Worm (Caenorhabditis elegans) whole organism, L2 larva: ENCODE measurements around the gene snpc-1.3.

Experiments used
- C34F6.9 ChIP-seq: fragments of 150-350 bp; optimal IDR thresholded peaks from 2 replicates; lab custom pipeline; 2014; ENCODE audit warnings: missing biosample characterization, missing genetic modification characterization
- F13H6.1 ChIP-seq: sonication (generic microtip); optimal IDR thresholded peaks from 2 replicates; lab custom pipeline; 2016; ENCODE audit warnings: missing genetic modification characterization, missing compliant biosample characterization
- R02D3.7 ChIP-seq: fragments of 150-350 bp; optimal IDR thresholded peaks from 2 replicates; lab custom pipeline; 2014; ENCODE audit warnings: missing biosample characterization, missing genetic modification characterization
- Y55F3AM.14 ChIP-seq: fragments of 200-800 bp; sonication (Bioruptor generic); optimal IDR thresholded peaks from 2 replicates; lab custom pipeline; 2018; ENCODE audit warnings: mild to moderate bottlenecking, missing genetic modification characterization, missing compliant biosample characterization
- ZK546.5 ChIP-seq: sonication (generic microtip); optimal IDR thresholded peaks from 2 replicates; lab custom pipeline; 2017; ENCODE audit warnings: missing biosample characterization, missing genetic modification characterization
- aly-2 ChIP-seq: fragments of 150-350 bp; optimal IDR thresholded peaks from 2 replicates; lab custom pipeline; 2014; ENCODE audit warnings: missing biosample characterization, missing genetic modification characterization
- blmp-1 ChIP-seq: sonication (generic microtip); optimal IDR thresholded peaks from 2 replicates; lab custom pipeline; 2017; ENCODE audit warnings: missing genetic modification characterization, mild to moderate bottlenecking, missing compliant biosample characterization, antibody characterized with exemption, moderate library complexity; ENCODE audit not compliant: insufficient read depth
- dmd-4 ChIP-seq: sonication (generic microtip); optimal IDR thresholded peaks from 2 replicates; lab custom pipeline; 2017; ENCODE audit warnings: missing biosample characterization, missing genetic modification characterization
- egl-27 ChIP-seq: sonication (generic microtip); optimal IDR thresholded peaks from 3 replicates; lab custom pipeline; 2017; ENCODE audit warnings: missing biosample characterization, missing genetic modification reagents, missing genetic modification characterization
- elt-3 ChIP-seq: sonication (generic microtip); optimal IDR thresholded peaks from 2 replicates; lab custom pipeline; 2017; ENCODE audit warnings: missing biosample characterization, missing genetic modification characterization
- fos-1 ChIP-seq: fragments of 150-350 bp; optimal IDR thresholded peaks from 2 replicates; lab custom pipeline; 2014; ENCODE audit warnings: missing biosample characterization, missing genetic modification characterization
- gmeb-1 ChIP-seq: fragments of 150-350 bp; optimal IDR thresholded peaks from 2 replicates; lab custom pipeline; 2014; ENCODE audit warnings: missing biosample characterization, missing genetic modification characterization
- lin-11 ChIP-seq: fragments of 150-350 bp; sonication (generic microtip); optimal IDR thresholded peaks from 2 replicates; lab custom pipeline; 2014; ENCODE audit warnings: missing biosample characterization, missing genetic modification characterization, inconsistent platforms, mixed read lengths
- lin-13 ChIP-seq: fragments of 150-350 bp; optimal IDR thresholded peaks from 2 replicates; lab custom pipeline; 2014; ENCODE audit warnings: missing biosample characterization, missing genetic modification reagents, missing genetic modification characterization
- lsy-2 ChIP-seq, 2 experiments: fragments of 150-350 bp in 1 of 2; sonication (generic microtip) in 1 of 2; optimal IDR thresholded peaks; 2 replicates each; lab custom pipeline; 2014 to 2017; ENCODE audit warnings: missing biosample characterization in 2 of 2, missing genetic modification characterization in 2 of 2
- mab-5 ChIP-seq: fragments of 150-350 bp; optimal IDR thresholded peaks from 2 replicates; lab custom pipeline; 2014; ENCODE audit warnings: missing biosample characterization, missing genetic modification characterization
- mbf-1 ChIP-seq: sonication (generic microtip); optimal IDR thresholded peaks from 2 replicates; lab custom pipeline; 2017; ENCODE audit warnings: missing biosample characterization, missing genetic modification characterization
- nhr-11 ChIP-seq: fragments of 150-350 bp; optimal IDR thresholded peaks from 2 replicates; lab custom pipeline; 2014; ENCODE audit warnings: missing biosample characterization, missing genetic modification characterization
- nhr-12 ChIP-seq: fragments of 150-350 bp; optimal IDR thresholded peaks from 2 replicates; lab custom pipeline; 2014; ENCODE audit warnings: missing biosample characterization, missing genetic modification characterization
- nhr-129 ChIP-seq: fragments of 150-350 bp; optimal IDR thresholded peaks from 2 replicates; lab custom pipeline; 2014; ENCODE audit warnings: missing biosample characterization, missing genetic modification characterization
- nhr-21 ChIP-seq: fragments of 150-350 bp; optimal IDR thresholded peaks from 2 replicates; lab custom pipeline; 2014; ENCODE audit warnings: missing biosample characterization, missing genetic modification characterization
- nhr-23 ChIP-seq: fragments of 150-350 bp; optimal IDR thresholded peaks from 2 replicates; lab custom pipeline; 2014; ENCODE audit warnings: missing biosample characterization, missing genetic modification reagents, missing genetic modification characterization
- nhr-237 ChIP-seq: fragments of 150-350 bp; optimal IDR thresholded peaks from 2 replicates; lab custom pipeline; 2014; ENCODE audit warnings: missing biosample characterization, missing genetic modification characterization
- nhr-25 ChIP-seq: fragments of 150-350 bp; sonication (generic microtip); optimal IDR thresholded peaks from 3 replicates; lab custom pipeline; 2014; ENCODE audit warnings: missing biosample characterization, missing genetic modification characterization
- nhr-6 ChIP-seq: fragments of 150-350 bp; optimal IDR thresholded peaks from 2 replicates; lab custom pipeline; 2014; ENCODE audit warnings: missing biosample characterization, missing genetic modification characterization
- nhr-77 ChIP-seq: fragments of 150-350 bp; optimal IDR thresholded peaks from 2 replicates; lab custom pipeline; 2014; ENCODE audit warnings: missing biosample characterization, missing genetic modification characterization
- peb-1 ChIP-seq: fragments of 150-350 bp; optimal IDR thresholded peaks from 2 replicates; lab custom pipeline; 2014; ENCODE audit warnings: missing biosample characterization, missing genetic modification characterization
- sem-4 ChIP-seq: fragments of 150-350 bp; optimal IDR thresholded peaks from 2 replicates; lab custom pipeline; 2014; ENCODE audit warnings: missing biosample characterization, missing genetic modification reagents, missing genetic modification characterization
- skn-1 ChIP-seq: sonication (generic microtip); optimal IDR thresholded peaks from 2 replicates; lab custom pipeline; 2017; ENCODE audit warnings: missing biosample characterization, missing genetic modification characterization
- sma-9 ChIP-seq, 2 experiments: fragments of 150-350 bp in 1 of 2; sonication (generic microtip) in 1 of 2; optimal IDR thresholded peaks; 2 replicates each; lab custom pipeline; 2014 to 2016; ENCODE audit warnings: missing genetic modification characterization in 2 of 2, mild to moderate bottlenecking in 1 of 2, missing biosample characterization in 1 of 2, missing compliant biosample characterization in 1 of 2, missing genetic modification reagents in 1 of 2, moderate library complexity in 1 of 2
- snpc-4 ChIP-seq: fragments of 150-350 bp; optimal IDR thresholded peaks from 2 replicates; lab custom pipeline; 2014; ENCODE audit warnings: missing biosample characterization, missing genetic modification characterization
- unc-39 ChIP-seq: fragments of 150-350 bp; optimal IDR thresholded peaks from 2 replicates; lab custom pipeline; 2014; ENCODE audit warnings: missing biosample characterization, missing genetic modification characterization
- unc-55 ChIP-seq: fragments of 150-350 bp; sonication (generic microtip); optimal IDR thresholded peaks from 3 replicates; lab custom pipeline; 2014; ENCODE audit warnings: missing biosample characterization, missing genetic modification reagents, missing genetic modification characterization
- unc-62 ChIP-seq: fragments of 150-350 bp; optimal IDR thresholded peaks from 2 replicates; lab custom pipeline; 2014; ENCODE audit warnings: missing biosample characterization, missing genetic modification reagents, missing genetic modification characterization
- ztf-11 ChIP-seq: sonication (generic microtip); optimal IDR thresholded peaks from 2 replicates; lab custom pipeline; 2017; ENCODE audit warnings: missing biosample characterization, missing genetic modification characterization

Gene snpc-1.3

ce11 chrV:5454955-5455354 lies 16.0 kb upstream of the snpc-1.3 start:
- TF ChIP-seq dmd-4 (no peak), ZK546.5 (no peak), nhr-129 (tag; lab: Kevin White, UChicago) (no peak), nhr-23 (tag; lab: Kevin White, UChicago) (no peak), Y55F3AM.14 (GFP tag; lab: Kevin White, UChicago) (no peak)

DNA sequence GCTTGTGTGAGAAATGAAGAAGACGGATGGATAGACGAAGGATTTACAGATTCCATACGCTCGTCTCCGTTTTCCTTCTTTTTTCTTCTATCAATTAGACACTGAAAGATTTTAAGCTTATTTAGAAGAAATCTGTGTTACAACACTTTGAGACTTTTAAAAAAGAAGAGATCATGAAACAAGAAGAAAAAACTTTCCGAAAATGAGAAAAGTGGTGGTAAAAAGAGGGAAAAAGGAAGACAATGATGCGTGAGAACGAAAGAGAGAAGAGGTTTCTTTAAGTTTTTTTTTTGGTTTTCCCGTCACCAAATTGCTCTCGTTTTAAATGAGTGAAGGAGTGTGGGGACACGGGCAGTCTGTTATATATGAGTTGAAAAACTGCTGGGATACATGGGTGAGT lies 14.6 kb upstream of the snpc-1.3 start, which contains the start of gene glc-3:
glc-3 (minus strand) TSS at position 101 of the 400 bp plus-strand sequence.
- TF ChIP-seq R02D3.7 (tag; lab: Kevin White, UChicago) = no peak
- no peak for TF ChIP-seq unc-39 (tag; lab: Kevin White, UChicago)
- TF ChIP-seq mab-5 (tag; lab: Kevin White, UChicago) = no peak
- TF ChIP-seq nhr-11 (tag; lab: Kevin White, UChicago) = no peak

ce11 chrV:5450742-5451141 lies 11.8 kb upstream of the snpc-1.3 start:
- TF ChIP-seq lsy-2 (tag; optimal IDR thresholded peaks at IDR 0.05; lab: Kevin White, UChicago) = no peak
- no peak for TF ChIP-seq nhr-12 (tag; lab: Kevin White, UChicago)
- TF ChIP-seq unc-55 (GFP tag; lab: Kevin White, UChicago) = no peak
- no peak for TF ChIP-seq unc-62 (GFP tag; lab: Kevin White, UChicago)
- no peak for TF ChIP-seq F13H6.1
- TF ChIP-seq elt-3 = no peak
- TF ChIP-seq nhr-11 (tag; lab: Kevin White, UChicago) = no peak
- no peak for TF ChIP-seq nhr-25 (tag; lab: Kevin White, UChicago)

ce11 chrV:5447057-5447456 lies 8.1 kb upstream of the snpc-1.3 start:
- no peak for TF ChIP-seq ztf-11
- TF ChIP-seq unc-55 (GFP tag; lab: Kevin White, UChicago) = no peak
- TF ChIP-seq nhr-237 (tag; lab: Kevin White, UChicago) = no peak
- no peak for TF ChIP-seq peb-1 (tag; lab: Kevin White, UChicago)
- TF ChIP-seq mab-5 (tag; lab: Kevin White, UChicago) = no peak
- no peak for TF ChIP-seq F13H6.1
- no peak for TF ChIP-seq Y55F3AM.14 (GFP tag; lab: Kevin White, UChicago)
- no peak for TF ChIP-seq lin-13 (GFP tag; lab: Kevin White, UChicago)
- no peak for TF ChIP-seq blmp-1
- TF ChIP-seq egl-27 = no peak
- TF ChIP-seq unc-39 (tag; lab: Kevin White, UChicago) = no peak
- no peak for TF ChIP-seq nhr-77 (tag; lab: Kevin White, UChicago)
- TF ChIP-seq nhr-21 (tag; lab: Kevin White, UChicago) = no peak
- TF ChIP-seq sem-4 (tag; lab: Kevin White, UChicago) = no peak
- TF ChIP-seq fos-1 (tag; lab: Kevin White, UChicago) = no peak

ce11 chrV:5445839-5446238 lies 6.9 kb upstream of the snpc-1.3 start, which contains the start of gene F08F3.1:
Gene F08F3.1 (plus strand): TSS chrV:5446139.
- no peak for TF ChIP-seq elt-3
- TF ChIP-seq F13H6.1 = no peak
- TF ChIP-seq nhr-23 (tag; lab: Kevin White, UChicago) = no peak

ce11 chrV:5444037-5444436 lies 5.1 kb upstream of the snpc-1.3 start:
- TF ChIP-seq lin-11 (no peak), sma-9 (GFP tag; optimal IDR thresholded peaks at IDR 0.05; lab: Kevin White, UChicago) (no peak), sma-9 (tag; optimal IDR thresholded peaks at IDR 0.05; lab: Kevin White, UChicago) (no peak), ZK546.5 (no peak), peb-1 (tag; lab: Kevin White, UChicago) (no peak), unc-62 (GFP tag; lab: Kevin White, UChicago) (no peak), C34F6.9 (no peak), nhr-6 (tag; lab: Kevin White, UChicago) (no peak), fos-1 (tag; lab: Kevin White, UChicago) (no peak), aly-2 (no peak), snpc-4 (tag; lab: Kevin White, UChicago) (no peak), nhr-21 (tag; lab: Kevin White, UChicago) (no peak), unc-55 (GFP tag; lab: Kevin White, UChicago) (no peak), gmeb-1 (no peak), skn-1 (tag; lab: Kevin White, UChicago) (no peak), mbf-1 (no peak)
